Fruit fly (Drosophila melanogaster) whole organism, larva: ENCODE results near the gene hay.

Experiments
- noc ChIP-seq: fragments of 200-800 bp; sonication (Bioruptor generic); optimal IDR thresholded peaks from 3 replicates; lab custom pipeline; 2019; ENCODE audit warnings: missing biosample characterization, mild to moderate bottlenecking, missing genetic modification characterization, moderate library complexity

The hay gene

DNA sequence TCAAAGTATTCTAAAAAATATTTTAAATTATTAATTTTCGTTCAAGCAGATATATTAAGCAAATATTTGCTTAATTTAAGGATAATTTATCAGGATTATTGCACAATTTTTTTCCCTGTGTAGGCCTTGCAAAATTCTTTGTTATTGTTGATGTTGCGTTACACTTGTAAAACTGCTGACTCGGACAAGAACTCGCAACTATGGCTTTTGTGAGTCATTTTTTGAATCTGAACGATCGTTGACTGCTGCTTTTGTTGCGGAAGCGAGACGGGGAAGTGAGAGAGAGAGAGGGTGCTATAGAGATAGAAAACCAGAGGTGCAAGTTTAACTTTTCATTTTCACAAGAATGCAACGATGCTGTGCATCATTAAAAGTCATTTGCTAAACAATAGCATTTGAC lies 21.6 kb downstream of the hay start:
- no peak for TF ChIP-seq noc (tag; lab: Kevin White, UChicago)

DNA sequence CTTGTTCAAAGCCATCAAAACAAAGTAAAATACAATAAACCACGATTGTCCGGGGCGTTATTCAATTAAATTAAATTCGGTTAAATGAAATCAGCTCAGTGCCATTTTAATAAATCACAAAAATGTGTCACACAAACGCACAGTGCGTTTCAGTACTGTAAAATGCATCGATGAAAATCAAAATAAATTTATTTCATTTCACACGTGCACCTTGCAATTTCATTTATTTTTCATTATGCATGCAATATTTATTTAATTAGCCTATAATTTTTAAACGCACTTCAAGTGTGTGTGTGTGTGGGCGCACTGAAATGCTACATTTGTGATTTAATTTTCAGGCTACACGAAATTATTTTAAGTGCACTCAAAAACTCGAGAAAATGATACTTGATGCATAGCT lies 23.6 kb downstream of the hay start:
- no peak for TF ChIP-seq noc (tag; lab: Kevin White, UChicago)

DNA sequence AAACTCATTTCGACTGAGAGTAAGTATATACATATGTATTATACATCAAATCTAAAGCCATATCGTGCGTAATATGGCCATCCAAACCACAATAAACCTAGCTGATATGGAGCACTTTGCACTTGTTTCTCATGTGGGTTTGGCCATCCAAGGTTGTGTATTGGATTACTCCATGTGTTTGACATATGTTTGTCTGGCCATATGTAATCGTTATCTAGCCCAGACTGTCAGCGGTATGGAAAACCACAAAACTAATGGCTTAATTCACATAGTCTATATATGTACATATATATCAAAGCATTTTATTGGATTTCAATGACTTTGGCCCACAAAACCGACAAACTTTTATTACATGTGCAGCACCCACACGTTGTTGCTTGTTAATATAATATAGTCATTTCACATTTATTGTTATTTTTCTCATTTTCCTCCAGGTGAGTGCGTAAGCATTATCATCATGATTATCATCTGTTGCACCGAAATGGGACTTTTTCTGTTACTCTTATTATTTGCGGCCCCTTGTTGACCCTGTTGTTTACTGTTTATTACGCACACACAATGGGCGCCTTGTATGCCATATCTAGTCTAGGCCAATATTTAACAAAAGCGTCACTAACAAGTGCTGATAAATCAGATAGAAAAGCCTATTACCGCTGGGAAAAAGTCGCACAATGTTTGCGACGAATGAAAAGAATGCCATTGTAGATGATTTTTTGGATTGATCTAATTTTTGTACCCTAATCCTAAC lies 25.7 kb downstream of the hay start:
- peak; percentile 20 for TF ChIP-seq noc (tag; lab: Kevin White, UChicago)

DNA sequence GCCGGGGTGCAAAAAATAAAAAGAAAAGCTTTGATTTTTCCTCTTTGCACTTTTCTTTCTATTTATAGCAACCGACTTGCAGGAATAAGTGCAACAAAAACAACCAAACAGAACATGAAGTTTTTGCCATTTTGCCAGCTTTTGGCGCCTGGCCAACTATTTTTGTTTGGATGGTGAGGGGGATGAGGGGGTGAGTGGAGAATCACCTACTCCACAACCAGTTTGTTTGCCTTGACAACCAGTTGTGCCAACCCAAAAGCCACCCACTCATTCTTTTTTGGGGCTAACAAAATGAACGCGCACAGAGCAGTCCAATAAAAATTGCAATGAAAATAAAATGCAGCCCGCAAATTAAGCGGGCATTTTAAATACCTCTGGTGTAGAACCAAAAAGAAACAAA lies 26.4 kb downstream of the hay start:
- TF ChIP-seq noc (tag; lab: Kevin White, UChicago) = no peak

DNA sequence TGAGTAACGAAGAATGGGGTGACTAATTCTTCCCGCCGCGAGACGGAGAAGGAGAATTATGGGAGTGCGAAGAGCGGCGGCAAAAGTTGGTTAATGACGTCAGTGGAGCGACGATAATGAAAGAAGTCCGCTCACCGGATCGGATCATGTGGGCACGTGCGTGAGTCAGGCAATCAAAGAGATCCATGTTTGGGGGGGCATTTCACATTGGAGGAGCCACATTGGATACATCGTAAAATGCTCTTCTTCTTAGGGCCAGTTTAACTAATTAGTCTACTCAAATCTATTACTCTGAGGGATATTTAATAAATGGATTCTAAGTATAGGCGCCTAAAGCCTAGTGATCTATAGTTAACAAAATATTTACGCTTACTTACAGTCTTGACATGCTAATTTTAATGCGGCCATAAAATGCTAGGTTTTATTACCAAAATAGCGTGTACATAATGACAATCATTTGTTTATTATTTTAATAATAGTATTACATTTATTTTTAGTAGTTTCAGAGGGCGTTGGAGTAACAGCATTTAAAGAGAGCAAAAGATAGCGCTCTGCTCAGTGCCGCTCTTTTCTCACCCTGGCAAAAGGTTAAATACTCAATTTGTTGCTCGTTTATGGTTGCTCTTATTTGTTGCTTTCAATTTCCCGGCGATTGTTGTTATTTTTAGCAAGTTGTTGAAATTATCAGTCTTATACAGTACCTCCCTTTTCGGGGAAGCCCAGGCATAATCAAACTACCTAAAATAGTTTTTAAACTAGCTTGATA lies 27.7 kb downstream of the hay start:
- no peak for TF ChIP-seq noc (tag; lab: Kevin White, UChicago)

DNA sequence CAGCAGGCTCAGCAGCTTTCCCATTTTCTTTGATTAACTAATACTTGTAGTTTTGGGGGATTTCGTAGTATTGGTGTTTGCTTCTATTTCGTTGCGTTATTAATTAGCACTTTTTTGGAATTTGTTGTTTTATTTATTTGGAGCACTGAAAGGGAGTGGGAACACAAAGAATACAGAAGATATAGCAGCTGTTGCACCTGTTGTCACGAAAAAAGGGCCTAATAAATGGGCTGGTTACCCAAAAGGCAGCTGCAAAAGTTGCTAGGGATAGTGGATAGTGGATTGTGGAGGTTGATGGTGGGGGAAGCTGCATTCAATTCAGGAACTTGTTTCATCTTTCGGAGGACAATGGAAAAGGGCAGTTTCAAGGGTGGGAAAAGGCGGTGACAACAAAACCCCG lies 28.6 kb downstream of the hay start:
- TF ChIP-seq noc (tag; lab: Kevin White, UChicago) = no peak

DNA sequence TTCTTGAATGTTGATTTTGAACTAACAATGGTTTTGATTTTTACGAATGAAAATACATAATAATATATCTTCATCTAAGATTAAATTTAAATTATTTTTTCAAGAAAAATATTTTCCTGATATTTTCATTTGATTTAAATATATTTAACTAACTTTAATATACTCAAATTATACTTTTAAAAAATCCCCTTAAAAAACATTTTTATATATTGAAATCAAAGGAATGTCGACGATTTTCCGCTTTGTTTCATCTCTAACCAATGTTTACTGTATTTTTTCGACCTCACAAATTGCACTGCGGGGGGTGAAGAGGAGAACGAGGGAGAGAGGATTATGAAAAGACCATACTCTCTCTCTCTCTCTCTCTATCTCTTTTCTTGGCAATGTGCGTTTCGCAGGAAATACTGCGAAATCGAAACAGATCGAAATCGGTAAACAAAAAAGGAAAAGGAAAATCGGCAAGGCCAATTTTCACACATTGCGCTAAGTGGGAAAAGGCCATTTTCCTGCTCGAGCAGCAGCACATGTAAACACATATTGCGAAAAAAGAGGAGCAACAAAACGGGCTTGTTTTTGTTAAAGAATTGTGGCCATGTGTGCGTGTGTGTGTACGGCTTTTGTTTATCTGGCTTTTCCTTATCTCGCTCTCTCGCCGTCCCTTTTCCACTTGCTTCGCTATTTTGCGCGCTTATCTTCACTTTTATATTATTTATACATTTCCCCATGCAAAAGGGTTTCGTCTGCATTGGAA lies 29.3 kb downstream of the hay start:
- no peak for TF ChIP-seq noc (tag; lab: Kevin White, UChicago)

DNA sequence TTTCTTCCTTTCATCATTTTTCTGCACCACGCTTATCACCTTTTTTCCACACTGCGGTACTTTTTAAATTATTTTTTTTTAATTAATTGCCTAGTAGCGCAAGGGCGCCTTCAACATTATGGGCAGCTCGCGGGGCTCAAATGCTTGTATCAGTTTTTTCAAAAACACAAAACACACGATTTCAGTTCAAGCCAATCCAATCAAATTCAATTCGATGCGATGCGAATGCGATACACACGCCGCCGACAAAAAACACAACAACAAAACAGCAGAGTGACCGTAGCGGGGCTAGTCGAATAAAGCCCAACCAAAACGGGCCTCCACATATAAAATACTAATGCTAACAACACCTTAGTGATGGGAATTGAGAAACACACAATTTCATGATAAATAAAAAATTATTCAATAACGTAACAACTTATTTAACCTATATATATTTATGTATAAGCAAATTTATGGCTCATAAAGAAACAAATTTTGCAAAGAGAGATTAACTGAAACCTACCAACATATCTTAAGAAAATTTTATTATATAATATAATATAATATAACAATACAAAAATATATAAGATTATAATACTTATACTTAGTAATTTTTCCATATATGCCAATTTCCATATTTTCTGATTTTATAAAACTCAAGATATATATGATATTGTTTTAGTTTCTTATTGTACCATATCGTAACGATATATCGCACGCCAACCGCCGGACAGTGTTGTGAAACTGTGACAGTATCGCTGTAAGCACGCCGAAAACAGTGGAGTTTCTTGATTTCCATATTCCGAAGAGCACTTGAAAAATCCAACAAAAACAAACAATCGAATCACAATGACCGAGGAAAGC lies 30.1 kb downstream of the hay start, which contains the start of the genes CG32066 and CG8003:
TSS of gene CG32066 (minus strand) at position 270 of the 846 bp plus-strand sequence.
TSS of gene CG8003 (plus strand) at position 732 of the 846 bp plus-strand sequence.
- no peak for TF ChIP-seq noc (tag; lab: Kevin White, UChicago)

DNA sequence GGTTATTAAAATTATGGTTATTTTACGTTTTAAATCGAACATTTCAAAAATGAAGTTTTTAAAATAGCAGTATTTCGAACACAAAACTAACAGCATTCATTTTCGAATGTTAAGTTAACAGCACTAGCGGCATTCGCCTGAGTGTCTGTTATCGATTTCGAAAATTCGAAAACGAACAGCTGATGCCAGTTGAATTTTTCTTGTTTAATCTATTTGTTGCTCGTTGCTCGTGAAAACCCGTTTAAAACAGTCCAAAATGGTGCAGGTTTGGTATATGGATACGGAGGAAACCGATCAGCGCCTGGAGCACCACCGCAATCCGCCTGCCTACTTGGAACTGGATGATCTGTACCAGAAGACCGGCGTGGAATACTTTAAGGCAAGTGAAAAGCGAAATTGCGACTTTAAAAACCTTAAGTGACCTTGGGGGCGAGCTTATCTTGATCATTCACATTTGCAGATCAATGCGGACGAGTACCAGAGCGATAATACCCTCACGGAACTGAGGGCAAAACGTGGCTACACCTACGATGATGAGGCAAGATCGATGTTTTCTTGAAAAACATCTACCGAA lies 32.4 kb downstream of the hay start, which contains the start of gene Adi1:
TSS of gene Adi1 (plus strand) at position 187 of the 574 bp plus-strand sequence.
- no peak for TF ChIP-seq noc (tag; lab: Kevin White, UChicago)

DNA sequence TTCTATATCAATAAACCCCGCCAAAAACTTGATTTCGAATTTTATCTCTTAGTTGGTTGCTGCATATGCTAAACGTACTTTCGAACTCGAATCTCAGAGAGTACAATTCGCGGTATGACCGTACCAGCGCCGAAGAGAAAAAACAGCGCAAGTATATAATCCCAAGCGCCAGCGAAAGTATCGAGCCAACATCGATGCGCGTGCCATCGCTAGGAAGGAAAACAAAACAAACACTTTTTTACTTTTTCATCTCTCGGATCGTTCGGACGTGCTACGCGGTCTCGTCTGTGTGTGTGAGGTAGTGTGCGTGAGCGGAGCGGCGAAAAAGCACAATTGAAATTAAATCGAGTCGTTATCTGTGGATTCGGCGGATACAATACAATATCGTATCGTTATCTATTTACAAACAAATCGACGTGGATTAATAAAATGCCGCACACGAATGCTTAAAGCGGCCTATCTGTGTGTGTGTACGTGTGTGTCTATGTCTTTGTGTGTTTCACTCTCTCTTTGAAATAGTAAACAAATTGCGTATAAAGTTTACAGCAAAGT lies 33.7 kb downstream of the hay start, which contains the start of gene simj:
TSS of gene simj (plus strand) at position 229 of the 552 bp plus-strand sequence.
- TF ChIP-seq noc (tag; lab: Kevin White, UChicago) = peak; percentile 44

DNA sequence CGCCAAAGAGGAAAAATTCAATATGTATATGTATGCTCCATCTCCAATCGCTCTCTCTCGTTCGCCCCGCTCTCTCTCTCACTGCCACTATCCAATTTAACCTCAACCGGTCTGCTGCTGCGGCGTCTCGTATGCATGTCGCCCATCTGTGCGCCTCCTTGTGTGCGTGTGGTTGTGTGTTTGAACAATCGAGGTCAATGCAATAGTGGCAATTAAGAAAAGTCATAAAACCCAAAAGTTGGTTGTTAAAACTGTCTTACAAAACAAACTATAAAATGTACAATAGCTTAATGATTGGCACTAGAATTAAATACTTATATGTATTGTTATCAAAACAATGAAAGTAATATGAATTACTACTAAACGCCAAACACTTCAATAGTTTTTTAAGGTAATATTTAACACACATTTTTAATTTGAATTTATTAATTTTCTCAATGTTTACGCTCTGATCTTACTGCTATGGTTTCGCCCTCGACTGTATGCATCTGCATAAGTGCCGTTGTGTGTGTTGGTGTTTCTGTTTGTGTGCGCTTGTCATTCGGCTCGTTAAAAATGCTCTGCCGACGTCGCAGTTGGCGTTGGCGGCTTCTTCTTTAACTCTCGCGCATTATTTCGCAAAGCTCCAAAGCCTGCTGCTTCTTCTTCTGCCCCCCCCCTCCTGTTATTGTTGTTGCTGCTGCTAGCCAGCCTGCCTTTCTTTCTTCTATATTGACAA lies 34.7 kb downstream of the hay start:
- TF ChIP-seq noc (tag; lab: Kevin White, UChicago) = peak; percentile 98

DNA sequence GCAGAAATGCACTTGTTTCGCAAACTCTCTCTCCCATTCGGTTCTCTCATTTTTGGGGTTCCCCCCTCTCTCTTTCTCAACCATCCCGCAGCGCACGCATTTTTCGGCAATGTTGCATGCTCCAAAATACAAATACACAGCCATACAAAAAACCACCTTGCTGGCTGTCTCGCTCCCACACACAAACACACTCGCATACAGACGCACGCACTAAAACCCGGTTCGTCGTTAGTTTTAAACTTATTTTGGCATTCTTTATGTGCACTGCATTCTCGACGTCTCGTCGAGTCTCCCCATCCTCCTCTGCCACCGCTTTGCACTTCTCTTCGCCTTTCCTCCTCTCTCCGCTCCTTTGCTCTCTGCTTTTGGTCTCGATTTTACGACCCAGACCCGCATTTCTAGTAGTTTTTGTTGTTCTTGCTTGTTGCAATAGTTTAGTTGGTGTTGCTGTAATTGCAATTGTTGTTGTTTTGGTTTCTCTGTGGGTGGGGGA lies 35.7 kb downstream of the hay start:
- no peak for TF ChIP-seq noc (tag; lab: Kevin White, UChicago)

DNA sequence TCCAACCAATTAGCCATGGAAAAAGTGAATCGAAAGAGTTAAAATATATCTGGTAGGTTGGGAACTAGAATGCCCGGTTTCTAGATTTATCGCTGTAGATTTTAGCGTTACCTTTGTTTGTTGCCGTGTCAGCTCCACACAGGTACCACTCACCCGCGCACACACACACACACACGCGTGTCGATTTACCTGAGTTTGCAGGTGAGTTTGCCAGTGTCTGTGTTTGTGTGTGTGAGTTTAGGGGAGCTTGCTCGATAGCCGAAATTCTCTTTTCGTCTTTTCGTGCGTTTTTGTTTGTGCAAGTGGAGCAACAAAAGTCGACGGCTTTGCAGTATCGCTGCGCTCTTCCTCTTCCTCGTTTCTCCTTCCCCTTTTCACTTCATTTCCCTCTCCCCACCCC lies 36.5 kb downstream of the hay start:
- TF ChIP-seq noc (tag; lab: Kevin White, UChicago) = no peak
